Fruit fly (Drosophila melanogaster) whole organism, pupa: ENCODE data around the gene CheA84a.

ENCODE experiments used
- CG10348 ChIP-seq: fragments of 200-800 bp; sonication (Bioruptor generic); IDR thresholded peaks from 2 replicates; pipeline ENCODE4 v1.3.6; 2022; ENCODE audit warnings: missing biosample characterization, missing genetic modification characterization
- CG12605 ChIP-seq: fragments of 200-800 bp; sonication (Bioruptor generic); IDR thresholded peaks from 2 replicates; pipeline ENCODE4 v1.3.6; 2022; ENCODE audit warnings: missing biosample characterization, missing genetic modification characterization
- CG13204 ChIP-seq: fragments of 200-800 bp; sonication (Bioruptor generic); optimal IDR thresholded peaks from 2 replicates; lab custom pipeline; 2018; ENCODE audit warnings: missing biosample characterization, mild to moderate bottlenecking, missing genetic modification characterization, moderate library complexity
- CG14655 ChIP-seq: fragments of 200-800 bp; sonication (Bioruptor generic); optimal IDR thresholded peaks from 3 replicates; lab custom pipeline; 2017; ENCODE audit warnings: mild to moderate bottlenecking, missing biosample characterization, missing genetic modification reagents, missing genetic modification characterization
- CG15710 ChIP-seq: fragments of 200-800 bp; sonication (Bioruptor generic); optimal IDR thresholded peaks from 2 replicates; lab custom pipeline; 2018; ENCODE audit warnings: missing biosample characterization, mild to moderate bottlenecking, missing genetic modification characterization, moderate library complexity
- CG17806 ChIP-seq: fragments of 200-800 bp; sonication (Bioruptor generic); optimal IDR thresholded peaks from 2 replicates; lab custom pipeline; 2018; ENCODE audit warnings: missing biosample characterization, mild to moderate bottlenecking, missing genetic modification characterization, moderate library complexity
- CG32121 ChIP-seq: fragments of 200-800 bp; sonication (Bioruptor generic); IDR thresholded peaks from 2 replicates; pipeline ENCODE4 v1.3.6; 2022; ENCODE audit warnings: missing biosample characterization, missing genetic modification characterization
- CG34367 ChIP-seq: fragments of 200-800 bp; sonication (Bioruptor generic); optimal IDR thresholded peaks from 2 replicates; lab custom pipeline; 2018; ENCODE audit warnings: missing biosample characterization, mild to moderate bottlenecking, missing genetic modification characterization
- CG4496 ChIP-seq: fragments of 200-800 bp; sonication (Bioruptor generic); IDR thresholded peaks from 3 replicates; pipeline ENCODE4 v1.3.6; 2022; ENCODE audit warnings: missing biosample characterization, missing genetic modification characterization
- CG8159 ChIP-seq: fragments of 200-800 bp; sonication (Bioruptor generic); optimal IDR thresholded peaks from 3 replicates; lab custom pipeline; 2018; ENCODE audit warnings: missing biosample characterization, mild to moderate bottlenecking, missing genetic modification characterization, moderate library complexity
- CG8301 ChIP-seq: fragments of 200-800 bp; sonication (Bioruptor generic); optimal IDR thresholded peaks from 2 replicates; lab custom pipeline; 2018; ENCODE audit warnings: missing biosample characterization, mild to moderate bottlenecking, missing genetic modification characterization
- CG9948 ChIP-seq: fragments of 200-800 bp; sonication (Bioruptor generic); optimal IDR thresholded peaks from 2 replicates; lab custom pipeline; 2018; ENCODE audit warnings: missing biosample characterization, mild to moderate bottlenecking, missing genetic modification characterization, moderate library complexity
- D1 ChIP-seq: fragments of 200-800 bp; sonication (Bioruptor generic); optimal IDR thresholded peaks from 2 replicates; lab custom pipeline; 2018; ENCODE audit warnings: missing biosample characterization, mild to moderate bottlenecking, missing genetic modification characterization, moderate library complexity
- EcR ChIP-seq: fragments of 200-800 bp; sonication (Bioruptor generic); optimal IDR thresholded peaks from 3 replicates; lab custom pipeline; 2019; ENCODE audit warnings: missing biosample characterization, missing genetic modification characterization, mild to moderate bottlenecking, moderate library complexity, missing genetic modification reagents
- Ets98B ChIP-seq: fragments of 200-800 bp; sonication (Bioruptor generic); IDR thresholded peaks from 2 replicates; pipeline ENCODE4 v1.3.6; 2022; ENCODE audit warnings: missing biosample characterization, missing genetic modification characterization
- Pif1A ChIP-seq: fragments of 200-800 bp; sonication (Bioruptor generic); optimal IDR thresholded peaks from 3 replicates; lab custom pipeline; 2016; ENCODE audit warnings: missing biosample characterization, missing genetic modification characterization
- Pif1B ChIP-seq: fragments of 200-800 bp; sonication (Bioruptor generic); optimal IDR thresholded peaks from 3 replicates; lab custom pipeline; 2016; ENCODE audit warnings: missing biosample characterization, missing genetic modification characterization
- Snoo ChIP-seq: fragments of 200-800 bp; sonication (Bioruptor generic); optimal IDR thresholded peaks from 3 replicates; lab custom pipeline; 2017; ENCODE audit warnings: missing biosample characterization, mild to moderate bottlenecking, missing genetic modification characterization, inconsistent platforms
- fd96Ca ChIP-seq: fragments of 200-800 bp; sonication (Bioruptor generic); IDR thresholded peaks from 3 replicates; pipeline ENCODE4 v1.3.6; 2022; ENCODE audit warnings: missing biosample characterization, missing genetic modification characterization
- gl ChIP-seq: fragments of 200-800 bp; sonication (Bioruptor generic); optimal IDR thresholded peaks from 2 replicates; lab custom pipeline; 2018; ENCODE audit warnings: missing biosample characterization, mild to moderate bottlenecking, missing genetic modification characterization
- rn ChIP-seq: fragments of 200-800 bp; sonication (Bioruptor generic); IDR thresholded peaks from 2 replicates; pipeline ENCODE4 v1.3.6; 2022; ENCODE audit warnings: missing biosample characterization, missing genetic modification characterization

CheA84a gene

DNA sequence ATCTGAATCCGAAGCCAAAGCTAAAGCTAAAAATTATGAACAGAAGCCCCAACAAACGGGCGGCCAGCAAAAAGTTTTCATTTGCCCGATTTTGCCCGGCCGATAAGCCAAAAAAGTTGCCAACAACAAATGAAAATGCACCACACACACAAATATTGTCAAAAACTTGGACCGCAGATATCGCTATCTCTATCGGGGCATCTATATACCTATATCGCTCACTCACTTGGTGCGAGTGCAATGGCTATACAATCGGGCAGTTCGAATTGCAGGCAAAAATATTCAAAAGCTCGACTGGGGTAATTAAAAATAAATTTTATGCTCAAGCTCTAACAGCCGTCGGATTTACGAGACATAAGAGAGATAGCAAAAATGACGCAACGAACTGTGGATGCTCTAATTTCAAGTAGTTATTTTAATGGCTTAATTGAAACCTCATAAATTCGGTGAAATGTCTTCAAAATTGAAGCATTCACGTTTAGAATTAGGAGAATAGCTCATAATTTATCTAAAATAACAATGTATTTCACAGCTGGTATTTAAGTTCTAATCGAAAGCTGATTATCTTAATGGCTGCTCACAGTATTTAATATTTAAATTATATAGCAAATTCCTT lies 28.5 kb downstream of the CheA84a start:
- no peak for TF ChIP-seq CG17806 (tag; lab: Kevin White, UChicago)
- no peak for TF ChIP-seq Pif1B (GFP tag; lab: Kevin White, UChicago)
- no peak for TF ChIP-seq EcR (GFP tag; lab: Kevin White, UChicago)
- TF ChIP-seq CG4496 (GFP tag; lab: Robert Waterston, UW): no peak
- TF ChIP-seq CG15710 (tag; lab: Kevin White, UChicago): no peak
- no peak for TF ChIP-seq Snoo (tag; lab: Kevin White, UChicago)
- no peak for TF ChIP-seq CG34367 (tag; lab: Kevin White, UChicago)
- TF ChIP-seq rn (GFP tag; lab: Robert Waterston, UW): no peak
- no peak for TF ChIP-seq CG9948 (tag; lab: Kevin White, UChicago)
- no peak for TF ChIP-seq CG10348 (GFP tag; lab: Robert Waterston, UW)
- TF ChIP-seq Pif1A (GFP tag; lab: Kevin White, UChicago): no peak
- TF ChIP-seq fd96Ca (GFP tag; lab: Robert Waterston, UW): no peak
- TF ChIP-seq CG32121: no peak
- no peak for TF ChIP-seq CG14655 (GFP tag; lab: Kevin White, UChicago)
- no peak for TF ChIP-seq CG8301 (tag; lab: Kevin White, UChicago)
- TF ChIP-seq Ets98B (GFP tag; lab: Robert Waterston, UW): no peak
- no peak for TF ChIP-seq CG12605 (GFP tag; lab: Robert Waterston, UW)

dm6 chr3R:8171489-8172161 lies 33.0 kb downstream of the CheA84a start:
- no peak for TF ChIP-seq D1 (tag; lab: Kevin White, UChicago)
- TF ChIP-seq CG8301 (tag; lab: Kevin White, UChicago): peak; percentile 61
- TF ChIP-seq CG13204 (GFP tag; lab: Kevin White, UChicago): no peak
- TF ChIP-seq CG32121: peak; percentile 75
- TF ChIP-seq CG14655 (GFP tag; lab: Kevin White, UChicago): peak; percentile 47
- TF ChIP-seq CG9948 (tag; lab: Kevin White, UChicago): peak; percentile 9
- peak; percentile 78 for TF ChIP-seq Ets98B (GFP tag; lab: Robert Waterston, UW)
- peak; percentile 38 for TF ChIP-seq CG8159 (tag; lab: Kevin White, UChicago)
- peak; percentile 18 for TF ChIP-seq Pif1B (GFP tag; lab: Kevin White, UChicago)
- TF ChIP-seq CG34367 (tag; lab: Kevin White, UChicago): no peak
- TF ChIP-seq CG4496 (GFP tag; lab: Robert Waterston, UW): peak; percentile 73; the same call in 2 of the 3 replicates
- TF ChIP-seq fd96Ca (GFP tag; lab: Robert Waterston, UW): peak; percentile 68; the same call in 2 of the 3 replicates
- TF ChIP-seq CG10348 (GFP tag; lab: Robert Waterston, UW): no peak
- TF ChIP-seq Snoo (tag; lab: Kevin White, UChicago): no peak
- peak; percentile 13 for TF ChIP-seq CG17806 (tag; lab: Kevin White, UChicago)
- no peak for TF ChIP-seq CG12605 (GFP tag; lab: Robert Waterston, UW)
- no peak for TF ChIP-seq EcR (GFP tag; lab: Kevin White, UChicago)
- no peak for TF ChIP-seq gl (tag; lab: Kevin White, UChicago)
- TF ChIP-seq Pif1A (GFP tag; lab: Kevin White, UChicago): peak; percentile 30
- 0 out of 2 replicates have a peak, but pooled peaks have one; percentile 30 for TF ChIP-seq rn (GFP tag; lab: Robert Waterston, UW)
- TF ChIP-seq CG15710 (tag; lab: Kevin White, UChicago): peak; percentile 36

- TF ChIP-seq Pif1B (GFP tag; lab: Kevin White, UChicago) (no peak), D1 (tag; lab: Kevin White, UChicago) (no peak), CG14655 (GFP tag; lab: Kevin White, UChicago) (no peak), rn (GFP tag; lab: Robert Waterston, UW) (no peak), CG12605 (GFP tag; lab: Robert Waterston, UW) (no peak), Snoo (tag; lab: Kevin White, UChicago) (no peak), CG34367 (tag; lab: Kevin White, UChicago) (peak; percentile 26), CG13204 (GFP tag; lab: Kevin White, UChicago) (no peak), CG15710 (tag; lab: Kevin White, UChicago) (peak; percentile 11), gl (tag; lab: Kevin White, UChicago) (peak; percentile 53), CG9948 (tag; lab: Kevin White, UChicago) (peak; percentile 30), fd96Ca (GFP tag; lab: Robert Waterston, UW) (no peak), CG8301 (tag; lab: Kevin White, UChicago) (no peak), CG32121 (no peak), Pif1A (GFP tag; lab: Kevin White, UChicago) (no peak), Ets98B (GFP tag; lab: Robert Waterston, UW) (no peak), EcR (GFP tag; lab: Kevin White, UChicago) (no peak), CG17806 (tag; lab: Kevin White, UChicago) (peak; percentile 25), CG4496 (GFP tag; lab: Robert Waterston, UW) (no peak), CG8159 (tag; lab: Kevin White, UChicago) (peak; percentile 49), CG10348 (GFP tag; lab: Robert Waterston, UW) (no peak)
These were observed 39.8 kb downstream of the CheA84a start for dm6 chr3R:8164850-8165249.
